Worm (Caenorhabditis elegans) whole organism, mixed stage, embryonic: ENCODE measurements around the gene hphd-1.

Source experiments
- elt-3 ChIP-seq: fragments of 150-350 bp; optimal IDR thresholded peaks from 2 replicates; lab custom pipeline; 2014; ENCODE audit warnings: missing biosample characterization, missing genetic modification characterization
- mep-1 ChIP-seq: fragments of 150-350 bp; optimal IDR thresholded peaks from 2 replicates; lab custom pipeline; 2017; ENCODE audit warnings: missing biosample characterization, missing genetic modification reagents, missing genetic modification characterization, inconsistent platforms
- nhr-237 ChIP-seq: fragments of 150-350 bp; optimal IDR thresholded peaks from 2 replicates; lab custom pipeline; 2014; ENCODE audit warnings: missing biosample characterization, missing genetic modification characterization
- nhr-76 ChIP-seq: sonication (generic microtip); optimal IDR thresholded peaks from 2 replicates; lab custom pipeline; 2017; ENCODE audit warnings: missing biosample characterization, missing genetic modification characterization
- zip-8 ChIP-seq: fragments of 150-350 bp; optimal IDR thresholded peaks from 2 replicates; lab custom pipeline; 2014; ENCODE audit warnings: missing biosample characterization, missing genetic modification characterization

DNA sequence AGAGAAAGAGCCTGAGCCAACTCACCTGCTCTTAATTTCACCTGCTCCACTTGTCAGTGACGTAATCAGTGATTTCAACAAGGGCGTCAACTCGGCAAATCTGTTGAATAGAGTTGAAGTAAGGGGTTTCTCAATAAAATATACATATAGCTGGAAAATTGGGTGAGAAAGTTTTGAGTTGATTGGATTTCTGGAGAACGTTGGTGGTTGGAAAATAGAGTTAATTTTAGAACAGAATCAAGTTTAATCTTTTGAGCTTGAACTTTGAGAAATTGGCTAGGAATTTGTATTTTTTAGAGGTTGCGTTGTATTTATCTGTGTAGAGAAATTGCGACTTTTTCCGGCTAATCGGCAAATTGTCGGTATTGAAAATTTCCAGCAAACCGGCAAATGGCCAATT lies 26.7 kb downstream of the hphd-1 start, which contains the start of gene Y38F1A.4:
- TF ChIP-seq elt-3 (tag; lab: Kevin White, UChicago) (no peak), zip-8 (tag; lab: Kevin White, UChicago) (peak; percentile 1), nhr-237 (no peak), nhr-76 (tag; lab: Kevin White, UChicago) (no peak), mep-1 (tag; lab: Kevin White, UChicago) (no peak)
